Fruit fly (Drosophila melanogaster) whole organism: Measurements from ENCODE around the gene Clc.

Source experiments
- CG8478 ChIP-seq: fragments of >200 bp; optimal IDR thresholded peaks from 2 replicates; lab custom pipeline; 2018; ENCODE audit warnings: inconsistent platforms
- Dll ChIP-seq: fragments of >200 bp; optimal IDR thresholded peaks from 2 replicates; lab custom pipeline; 2017
- EcR ChIP-seq, 2 experiments: fragments of >200 bp; optimal IDR thresholded peaks; 2 replicates each; lab custom pipeline; 2017; ENCODE audit warnings: missing biosample characterization in 2 of 2, missing genetic modification characterization in 2 of 2, missing genetic modification reagents in 2 of 2
- pan ChIP-seq: fragments of >200 bp; optimal IDR thresholded peaks from 2 replicates; lab custom pipeline; 2017
- psq ChIP-seq: fragments of >200 bp; optimal IDR thresholded peaks from 2 replicates; lab custom pipeline; 2017
- usp ChIP-seq: fragments of >200 bp; optimal IDR thresholded peaks from 2 replicates; lab custom pipeline; 2017; ENCODE audit warnings: missing biosample characterization, missing genetic modification characterization, mixed read lengths

The Clc gene

dm6 chr3L:20240753-20241152, at the start of gene Clc:
Gene Clc, plus strand, starts transcription at chr3L:20241053.
- TF ChIP-seq pan (lab: Kevin White, UChicago) (no peak), usp (GFP tag; lab: Kevin White, UChicago) (no peak), psq (lab: Kevin White, UChicago) (no peak), Dll (no peak), EcR (GFP tag; optimal IDR thresholded peaks at IDR 0.05; lab: Kevin White, UChicago) (no peak), CG8478 (lab: Kevin White, UChicago) (no peak)

dm6 chr3L:20191848-20192247, 49.0 kb upstream of the Clc start:
- TF ChIP-seq usp (GFP tag; lab: Kevin White, UChicago) (no peak), EcR (GFP tag; optimal IDR thresholded peaks at IDR 0.05; lab: Kevin White, UChicago) (no peak), Dll (no peak), psq (lab: Kevin White, UChicago) (no peak), CG8478 (lab: Kevin White, UChicago) (no peak), pan (lab: Kevin White, UChicago) (no peak)

- no peak for TF ChIP-seq CG8478 (lab: Kevin White, UChicago)
- no peak for TF ChIP-seq pan (lab: Kevin White, UChicago)
- no peak for TF ChIP-seq psq (lab: Kevin White, UChicago)
- no peak for TF ChIP-seq Dll
- no peak for TF ChIP-seq usp (GFP tag; lab: Kevin White, UChicago)
- no peak for TF ChIP-seq EcR (GFP tag; optimal IDR thresholded peaks at IDR 0.05; lab: Kevin White, UChicago)
Observed at dm6 chr3L:20192872-20193747, 47.7 kb upstream of the Clc start.

- no peak for TF ChIP-seq usp (GFP tag; lab: Kevin White, UChicago)
- TF ChIP-seq pan (lab: Kevin White, UChicago) = no peak
- no peak for TF ChIP-seq CG8478 (lab: Kevin White, UChicago)
- no peak for TF ChIP-seq psq (lab: Kevin White, UChicago)
- no peak for TF ChIP-seq Dll
- no peak for TF ChIP-seq EcR (GFP tag; optimal IDR thresholded peaks at IDR 0.05; lab: Kevin White, UChicago)
Observed at dm6 chr3L:20193748-20194058, 47.1 kb upstream of the Clc start.

- no peak for TF ChIP-seq psq (lab: Kevin White, UChicago)
- no peak for TF ChIP-seq pan (lab: Kevin White, UChicago)
- no peak for TF ChIP-seq Dll
- TF ChIP-seq CG8478 (lab: Kevin White, UChicago) = no peak
- no peak for TF ChIP-seq usp (GFP tag; lab: Kevin White, UChicago)
Observed at dm6 chr3L:20194731-20195130, 46.1 kb upstream of the Clc start.

dm6 chr3L:20195875-20196274, 45.0 kb upstream of the Clc start:
- TF ChIP-seq psq (lab: Kevin White, UChicago) (no peak), Dll (no peak), CG8478 (lab: Kevin White, UChicago) (no peak), usp (GFP tag; lab: Kevin White, UChicago) (no peak), EcR (GFP tag; optimal IDR thresholded peaks at IDR 0.05; lab: Kevin White, UChicago) (no peak), pan (lab: Kevin White, UChicago) (no peak)

- no peak for TF ChIP-seq Dll
- TF ChIP-seq CG8478 (lab: Kevin White, UChicago) = no peak
Observed at dm6 chr3L:20196321-20196720, 44.5 kb upstream of the Clc start.

- TF ChIP-seq psq (lab: Kevin White, UChicago) (no peak), EcR (GFP tag; optimal IDR thresholded peaks at IDR 0.05; lab: Kevin White, UChicago) (no peak), CG8478 (lab: Kevin White, UChicago) (no peak), usp (GFP tag; lab: Kevin White, UChicago) (no peak), pan (lab: Kevin White, UChicago) (no peak), Dll (no peak)
Observed at dm6 chr3L:20197213-20197612, 43.6 kb upstream of the Clc start.

- no peak for TF ChIP-seq psq (lab: Kevin White, UChicago)
- TF ChIP-seq pan (lab: Kevin White, UChicago) = no peak
- no peak for TF ChIP-seq CG8478 (lab: Kevin White, UChicago)
- no peak for TF ChIP-seq Dll
- no peak for TF ChIP-seq EcR (GFP tag; optimal IDR thresholded peaks at IDR 0.05; lab: Kevin White, UChicago)
- TF ChIP-seq usp (GFP tag; lab: Kevin White, UChicago) = no peak
Observed at dm6 chr3L:20197698-20198097, 43.2 kb upstream of the Clc start.

- no peak for TF ChIP-seq usp (GFP tag; lab: Kevin White, UChicago)
- no peak for TF ChIP-seq psq (lab: Kevin White, UChicago)
- TF ChIP-seq pan (lab: Kevin White, UChicago) = no peak
- no peak for TF ChIP-seq EcR (GFP tag; optimal IDR thresholded peaks at IDR 0.05; lab: Kevin White, UChicago)
- no peak for TF ChIP-seq Dll
- no peak for TF ChIP-seq CG8478 (lab: Kevin White, UChicago)
Observed at dm6 chr3L:20198138-20198559, 42.7 kb upstream of the Clc start, which contains the start of gene CG42674. Gene CG42674, minus strand, starts transcription at chr3L:20198317.

dm6 chr3L:20199569-20200247, 41.1 kb upstream of the Clc start, which contains the start of gene CG42833:
Gene CG42833, plus strand, starts transcription at chr3L:20200093.
- TF ChIP-seq EcR (GFP tag; optimal IDR thresholded peaks at IDR 0.05; lab: Kevin White, UChicago) (no peak), Dll (no peak), CG8478 (lab: Kevin White, UChicago) (no peak), pan (lab: Kevin White, UChicago) (no peak), usp (GFP tag; lab: Kevin White, UChicago) (no peak), psq (lab: Kevin White, UChicago) (no peak)
